Fruit fly (Drosophila melanogaster): ENCODE measurements around the gene CCT2.
A peak's percentile ranks its signal among the peaks of the same experiment; 100 is the strongest.

The CCT2 gene

DNA sequence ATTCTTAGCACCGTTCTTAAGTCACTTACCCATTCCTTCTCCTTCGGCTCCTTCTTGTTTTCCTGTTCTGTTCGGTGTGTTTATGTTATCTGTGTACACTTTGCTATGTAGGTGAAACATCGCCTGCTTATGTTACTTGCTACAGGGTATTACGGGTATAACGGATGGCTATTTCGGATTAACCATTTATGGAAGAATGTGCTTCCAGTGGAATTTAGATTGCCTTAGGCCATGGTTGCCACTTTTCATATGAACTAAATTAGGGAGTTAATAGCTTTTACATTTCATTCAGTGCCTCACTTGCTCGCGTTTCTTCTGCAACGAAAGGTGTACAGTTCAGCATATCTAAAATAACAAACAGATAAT is 40.9 kb upstream of the CCT2 start (continued):
- TF ChIP-seq p53 (GFP tag; optimal IDR thresholded peaks at IDR 0.05) (no peak), B-H1 (GFP tag; IDR thresholded peaks at IDR 0.05) (no peak), Fer1 (GFP tag; optimal IDR thresholded peaks at IDR 0.05) (no peak), CG11723 (GFP tag; optimal IDR thresholded peaks at IDR 0.05) (no peak), CG14667 (GFP tag; IDR thresholded peaks at IDR 0.05) (no peak), hth (optimal IDR thresholded peaks at IDR 0.05) (no peak), Opbp (GFP tag; IDR thresholded peaks at IDR 0.05; ENCODE audit: partially characterized antibody) (no peak), D19A (tag; optimal IDR thresholded peaks at IDR 0.05) (peak; percentile 31), Xrp1 (GFP tag; IDR thresholded peaks at IDR 0.05) (no peak), CG13287 (GFP tag; IDR thresholded peaks at IDR 0.05; ENCODE audit: partially characterized antibody) (no peak), CG6175 (GFP tag; IDR thresholded peaks at IDR 0.05) (no peak), Ssrp (tag; optimal IDR thresholded peaks at IDR 0.05) (peak; percentile 23), sob (GFP tag; IDR thresholded peaks at IDR 0.05) (no peak), CG15011 (GFP tag; optimal IDR thresholded peaks at IDR 0.05) (no peak), CG31365 (tag; optimal IDR thresholded peaks at IDR 0.05) (no peak), CG4282 (GFP tag; optimal IDR thresholded peaks at IDR 0.05) (no peak), Oaz (GFP tag; IDR thresholded peaks at IDR 0.05) (no peak), CG3065 (GFP tag; optimal IDR thresholded peaks at IDR 0.05) (no peak), NFAT (GFP tag; IDR thresholded peaks at IDR 0.05) (no peak), crol (GFP tag; IDR thresholded peaks at IDR 0.05) (no peak), CG18619 (GFP tag; optimal IDR thresholded peaks at IDR 0.05) (no peak), ara (GFP tag; IDR thresholded peaks at IDR 0.05) (no peak), TFAM (GFP tag; optimal IDR thresholded peaks at IDR 0.05) (no peak), CG1647 (GFP tag; optimal IDR thresholded peaks at IDR 0.05) (no peak), ash1 (GFP tag; optimal IDR thresholded peaks at IDR 0.05) (no peak), pho (GFP tag; optimal IDR thresholded peaks at IDR 0.05) (no peak), CG14050 (GFP tag; IDR thresholded peaks at IDR 0.05) (no peak), CG17359 (tag; optimal IDR thresholded peaks at IDR 0.05) (peak; percentile 25), Hmr (GFP tag; optimal IDR thresholded peaks at IDR 0.05) (no peak), vnd (GFP tag; IDR thresholded peaks at IDR 0.05; ENCODE audit: partially characterized antibody) (no peak), CG15073 (GFP tag; optimal IDR thresholded peaks at IDR 0.05) (no peak), Hsf (GFP tag; optimal IDR thresholded peaks at IDR 0.05) (peak; percentile 31), phol (tag; optimal IDR thresholded peaks at IDR 0.05) (peak; percentile 28), fd102C (GFP tag; optimal IDR thresholded peaks at IDR 0.05) (no peak), CG1792 (GFP tag; optimal IDR thresholded peaks at IDR 0.05) (no peak), gcm (GFP tag; optimal IDR thresholded peaks at IDR 0.05) (no peak), Scr (GFP tag; IDR thresholded peaks at IDR 0.05; ENCODE audit: partially characterized antibody) (no peak), CG12236 (GFP tag; optimal IDR thresholded peaks at IDR 0.05) (no peak), CG9797 (GFP tag; optimal IDR thresholded peaks at IDR 0.05) (no peak), corto (GFP tag; optimal IDR thresholded peaks at IDR 0.05) (no peak), eve (GFP tag; optimal IDR thresholded peaks at IDR 0.05) (no peak), CG6654 (GFP tag; optimal IDR thresholded peaks at IDR 0.05) (no peak), CG17361 (GFP tag; IDR thresholded peaks at IDR 0.05) (no peak), CG8765 (GFP tag; IDR thresholded peaks at IDR 0.05) (no peak), exex (tag; optimal IDR thresholded peaks at IDR 0.05) (no peak), grau (tag; optimal IDR thresholded peaks at IDR 0.05) (peak; percentile 25), CG4424 (GFP tag; optimal IDR thresholded peaks at IDR 0.05) (no peak), CG1024 (GFP tag; IDR thresholded peaks at IDR 0.05) (no peak), B-H2 (GFP tag; optimal IDR thresholded peaks at IDR 0.05) (no peak), gce (GFP tag; IDR thresholded peaks at IDR 0.05) (no peak), fd64A (GFP tag; optimal IDR thresholded peaks at IDR 0.05) (no peak), en (GFP tag; optimal IDR thresholded peaks at IDR 0.05) (no peak), CG11560 (tag; IDR thresholded peaks at IDR 0.05) (no peak)
